Worm (Caenorhabditis elegans) whole organism, L4 larva: ENCODE measurements around the gene mcat-1.

Experiments
- T20F7.1 ChIP-seq: fragments of 200-800 bp; sonication (Bioruptor generic); optimal IDR thresholded peaks from 2 replicates; lab custom pipeline; 2018; ENCODE audit warnings: mild to moderate bottlenecking, missing genetic modification characterization, missing compliant biosample characterization
- T26A8.4 ChIP-seq: fragments of 200-800 bp; sonication (Bioruptor generic); IDR thresholded peaks from 2 replicates; pipeline ENCODE4 v1.3.6; 2022; ENCODE audit warnings: missing genetic modification characterization, missing compliant biosample characterization
- Y48G9A.11 ChIP-seq: fragments of 200-800 bp; sonication (Bioruptor generic); IDR thresholded peaks from 2 replicates; pipeline ENCODE4 v1.3.6; 2022; ENCODE audit warnings: missing genetic modification reagents, missing genetic modification characterization, missing compliant biosample characterization
- aha-1 ChIP-seq: fragments of 150-350 bp; peaks from one replicate; lab custom pipeline; 2014; ENCODE audit warnings: missing biosample characterization, missing genetic modification characterization
- arid-1 ChIP-seq: fragments of 200-800 bp; sonication (Bioruptor generic); conservative IDR thresholded peaks from 2 replicates; pipeline ENCODE4 v1.3.6; 2022; ENCODE audit warnings: missing genetic modification reagents, missing genetic modification characterization, missing compliant biosample characterization
- ceh-32 ChIP-seq: sonication (generic microtip); optimal IDR thresholded peaks from 2 replicates; lab custom pipeline; 2016; ENCODE audit warnings: mild to moderate bottlenecking, missing genetic modification characterization, missing compliant biosample characterization; ENCODE audit not compliant: poor library complexity
- ces-1 ChIP-seq: fragments of 150-350 bp; sonication (generic microtip); optimal IDR thresholded peaks from 4 replicates; lab custom pipeline; 2014; ENCODE audit warnings: missing biosample characterization, missing genetic modification reagents, missing genetic modification characterization
- dmd-6 ChIP-seq: fragments of 200-800 bp; sonication (Bioruptor generic); IDR thresholded peaks from 2 replicates; pipeline ENCODE4 v1.3.6; 2022; ENCODE audit warnings: missing genetic modification reagents, missing genetic modification characterization, missing compliant biosample characterization
- dmd-8 ChIP-seq: fragments of 200-800 bp; sonication (Bioruptor generic); IDR thresholded peaks from 2 replicates; pipeline ENCODE4 v1.3.6; 2022; ENCODE audit warnings: missing genetic modification characterization, missing compliant biosample characterization
- dve-1 ChIP-seq: sonication (generic microtip); optimal IDR thresholded peaks from 2 replicates; lab custom pipeline; 2017; ENCODE audit warnings: antibody characterized with exemption, mild to moderate bottlenecking, missing genetic modification characterization, missing compliant biosample characterization; ENCODE audit not compliant: insufficient read depth
- egl-43 ChIP-seq: fragments of 200-800 bp; sonication (Bioruptor generic); IDR thresholded peaks from 2 replicates; pipeline ENCODE4 v1.3.6; 2022; ENCODE audit warnings: missing genetic modification reagents, missing genetic modification characterization, missing compliant biosample characterization
- gei-8 ChIP-seq: fragments of 200-800 bp; sonication (Bioruptor generic); optimal IDR thresholded peaks from 2 replicates; lab custom pipeline; 2018; ENCODE audit warnings: mild to moderate bottlenecking, missing genetic modification characterization, missing compliant biosample characterization
- hlh-11 ChIP-seq: fragments of 200-800 bp; sonication (Bioruptor generic); optimal IDR thresholded peaks from 2 replicates; lab custom pipeline; 2018; ENCODE audit warnings: mild to moderate bottlenecking, missing genetic modification characterization, missing compliant biosample characterization
- hlh-30 ChIP-seq: sonication (generic microtip); optimal IDR thresholded peaks from 2 replicates; lab custom pipeline; 2017; ENCODE audit warnings: antibody characterized with exemption, mild to moderate bottlenecking, missing genetic modification characterization, missing compliant biosample characterization; ENCODE audit not compliant: insufficient read depth
- lin-1 ChIP-seq: fragments of 200-800 bp; sonication (Bioruptor generic); IDR thresholded peaks from 2 replicates; pipeline ENCODE4 v1.3.6; 2022; ENCODE audit warnings: missing genetic modification reagents, missing genetic modification characterization, missing compliant biosample characterization
- madf-5 ChIP-seq, 2 experiments: fragments of 200-800 bp; sonication (Bioruptor generic); IDR thresholded peaks; 2 replicates each; pipeline ENCODE4 v1.3.6; 2022; ENCODE audit warnings: missing compliant biosample characterization in 2 of 2, missing genetic modification characterization in 2 of 2
- madf-9 ChIP-seq: fragments of 200-800 bp; sonication (Bioruptor generic); conservative IDR thresholded peaks from 2 replicates; pipeline ENCODE4 v1.3.6; 2022; ENCODE audit warnings: missing genetic modification reagents, missing genetic modification characterization, missing compliant biosample characterization
- mes-2 ChIP-seq: sonication (generic microtip); optimal IDR thresholded peaks from 2 replicates; lab custom pipeline; 2016; ENCODE audit warnings: missing genotype, mild to moderate bottlenecking, missing genetic modification characterization, missing compliant biosample characterization; ENCODE audit not compliant: poor library complexity, severe bottlenecking
- nhr-111 ChIP-seq: fragments of 200-800 bp; sonication (Bioruptor generic); optimal IDR thresholded peaks from 2 replicates; lab custom pipeline; 2018; ENCODE audit warnings: mild to moderate bottlenecking, missing genetic modification characterization, missing compliant biosample characterization
- nhr-28 ChIP-seq: fragments of 150-350 bp; optimal IDR thresholded peaks from 2 replicates; lab custom pipeline; 2014; ENCODE audit warnings: missing biosample characterization, missing genetic modification characterization
- nhr-41 ChIP-seq: fragments of 200-800 bp; sonication (Bioruptor generic); IDR thresholded peaks from 2 replicates; pipeline ENCODE4 v1.3.6; 2022; ENCODE audit warnings: missing genetic modification reagents, missing genetic modification characterization, missing compliant biosample characterization
- nhr-42 ChIP-seq: fragments of 200-800 bp; sonication (Bioruptor generic); IDR thresholded peaks from 2 replicates; pipeline ENCODE4 v1.3.6; 2022; ENCODE audit warnings: missing genetic modification characterization, missing compliant biosample characterization
- nhr-77 ChIP-seq: fragments of 150-350 bp; optimal IDR thresholded peaks from 2 replicates; lab custom pipeline; 2014; ENCODE audit warnings: missing biosample characterization, missing genetic modification characterization
- pqm-1 ChIP-seq: sonication (generic microtip); optimal IDR thresholded peaks from 2 replicates; lab custom pipeline; 2017; ENCODE audit warnings: missing biosample characterization, missing genetic modification characterization
- unc-62 ChIP-seq, 3 experiments: fragments of 150-350 bp in 1 of 3; sonication (generic microtip); optimal IDR thresholded peaks in 2 of 3; peaks in 1 of 3; 1 replicate in 1 of 3; 2 replicates in 2 of 3; lab custom pipeline; 2014 to 2017; ENCODE audit warnings: missing biosample characterization in 3 of 3, missing genetic modification characterization in 3 of 3, missing genetic modification reagents in 3 of 3, missing genotype in 1 of 3
- zag-1 ChIP-seq: fragments of 150-350 bp; optimal IDR thresholded peaks from 2 replicates; lab custom pipeline; 2014; ENCODE audit warnings: missing biosample characterization, missing genetic modification characterization
- zip-2 ChIP-seq: fragments of 150-350 bp; optimal IDR thresholded peaks from 2 replicates; lab custom pipeline; 2014; ENCODE audit warnings: missing biosample characterization, missing genetic modification characterization

Gene mcat-1

ce11 chrII:60049-60448 lies 31.3 kb downstream of the mcat-1 start:
- TF ChIP-seq dmd-6 (GFP tag; lab: Robert Waterston, UW) (no peak), nhr-28 (tag; lab: Kevin White, UChicago) (peak; percentile 26), hlh-30 (tag; lab: Kevin White, UChicago) (peak; percentile 47), hlh-11 (tag; lab: Kevin White, UChicago) (peak; percentile 22)

- TF ChIP-seq dmd-6 (GFP tag; lab: Robert Waterston, UW): 0 out of 2 replicates have a peak, but pooled peaks have one; percentile 3
- TF ChIP-seq dmd-8 (GFP tag; lab: Robert Waterston, UW): 0 out of 2 replicates have a peak, but pooled peaks have one; percentile 9
- TF ChIP-seq zag-1 (tag; lab: Kevin White, UChicago): no peak
- TF ChIP-seq unc-62 (GFP tag; optimal IDR thresholded peaks at IDR 0.05 in 1 of 2; lab: Kevin White, UChicago): peak in 1 of 2 experiments; percentile 78
- TF ChIP-seq unc-62 (tag; optimal IDR thresholded peaks at IDR 0.05; lab: Kevin White, UChicago): no peak
Measured at ce11 chrII:57873-58272, 33.4 kb downstream of the mcat-1 start.

DNA sequence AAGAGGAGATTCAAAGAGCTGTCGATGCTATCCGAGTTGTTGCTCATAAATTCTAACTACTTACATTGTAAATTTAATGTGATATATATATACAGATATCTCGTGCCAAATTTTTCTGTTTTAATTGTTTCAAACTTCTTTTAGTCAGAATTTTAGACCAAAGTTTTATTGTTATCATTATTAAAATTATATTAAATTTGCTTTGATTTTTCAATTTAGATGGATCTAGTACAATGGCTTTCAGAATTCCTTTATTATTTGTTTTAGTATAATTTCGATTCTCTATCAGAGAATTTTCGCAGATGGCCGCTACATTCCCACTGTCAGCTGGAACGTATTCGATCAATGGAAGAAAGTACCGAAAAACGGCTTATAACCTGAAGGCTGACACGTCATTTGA lies 33.9 kb downstream of the mcat-1 start, which contains the start of gene ascc-1:
Gene ascc-1 (plus strand): TSS at position 301 of the 400 bp plus-strand sequence.
- TF ChIP-seq nhr-41 (no peak), lin-1 (GFP tag; lab: Robert Waterston, UW) (no peak), egl-43 (GFP tag; lab: Robert Waterston, UW) (no peak), nhr-42 (GFP tag; lab: Robert Waterston, UW) (no peak), zip-2 (tag; lab: Kevin White, UChicago) (no peak), aha-1 (tag; lab: Kevin White, UChicago) (no peak), arid-1 (no peak)

DNA sequence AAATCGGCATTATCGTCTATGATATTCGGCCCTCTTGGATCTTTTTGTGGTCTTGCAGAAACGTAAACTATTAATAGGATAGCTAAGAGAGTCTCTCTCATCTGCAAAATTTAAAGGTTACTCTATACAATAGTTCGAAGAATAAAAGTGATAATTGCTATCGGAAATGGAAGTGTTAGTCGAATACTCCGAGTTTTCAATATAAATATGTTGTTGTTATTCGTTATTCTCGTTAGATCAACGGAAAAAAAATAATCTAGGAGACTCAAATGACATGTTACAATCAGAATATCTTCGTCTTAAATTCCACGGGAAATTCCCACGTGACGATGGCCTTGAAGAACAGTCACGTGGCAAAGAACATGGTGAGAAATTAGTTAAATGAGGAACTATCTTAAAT lies 36.1 kb downstream of the mcat-1 start, which contains the start of gene tre-5:
Gene tre-5 (minus strand): TSS at position 101 of the 400 bp plus-strand sequence.
- TF ChIP-seq T26A8.4 (GFP tag; lab: Robert Waterston, UW) (no peak), hlh-30 (tag; lab: Kevin White, UChicago) (peak; percentile 33)
- TF ChIP-seq, all 104 proteins: peak for 1

DNA sequence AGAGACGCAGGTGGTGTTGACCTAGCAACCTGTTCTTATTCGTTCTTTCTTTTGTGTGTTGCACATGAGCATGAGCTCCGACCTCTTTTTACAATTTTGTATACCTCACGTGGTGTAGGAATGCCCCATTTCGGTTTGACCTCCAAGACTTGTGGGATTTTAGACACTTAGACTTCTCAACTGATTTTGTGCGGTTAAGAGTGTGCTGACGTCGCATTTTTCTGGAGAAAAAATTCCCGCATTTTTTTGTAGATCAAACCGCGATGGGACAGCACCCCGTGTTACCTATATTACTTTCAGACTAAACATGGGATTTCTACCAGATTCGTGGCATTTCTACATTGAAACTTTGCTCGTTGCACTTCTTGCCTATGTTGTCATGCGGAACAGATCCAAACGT lies 40.0 kb downstream of the mcat-1 start, which contains the start of gene sptl-1:
Gene sptl-1 (plus strand): TSS at position 301 of the 400 bp plus-strand sequence.
- TF ChIP-seq mes-2: peak; percentile 7
- no peak for TF ChIP-seq nhr-111

ce11 chrII:50862-51261 lies 40.5 kb downstream of the mcat-1 start:
- TF ChIP-seq madf-5 (GFP tag; IDR thresholded peaks at IDR 0.05; lab: Robert Waterston, UW): 0 out of 4 replicates have a peak, but pooled peaks of 1 of the 2 experiments have one; percentile 46
- TF ChIP-seq mes-2: peak; percentile 1
- no peak for TF ChIP-seq gei-8 (GFP tag; lab: Kevin White, UChicago)
- no peak for TF ChIP-seq ceh-32 (tag; lab: Kevin White, UChicago)
- peak; percentile 42 for TF ChIP-seq pqm-1 (tag; lab: Kevin White, UChicago)
- TF ChIP-seq ces-1 (GFP tag; lab: Kevin White, UChicago): no peak
- TF ChIP-seq Y48G9A.11: no peak
- TF ChIP-seq madf-9: no peak
- no peak for TF ChIP-seq nhr-41
- TF ChIP-seq dve-1 (tag; lab: Kevin White, UChicago): peak; percentile 45
- peak; percentile 76 for TF ChIP-seq nhr-28 (tag; lab: Kevin White, UChicago)
- peak; percentile 25; the same call in 1 of the 2 replicates for TF ChIP-seq dmd-6 (GFP tag; lab: Robert Waterston, UW)
- peak; percentile 6 for TF ChIP-seq T20F7.1 (GFP tag; lab: Kevin White, UChicago)
- TF ChIP-seq T26A8.4 (GFP tag; lab: Robert Waterston, UW): no peak
- peak; percentile 53 for TF ChIP-seq nhr-77 (tag; lab: Kevin White, UChicago)
- TF ChIP-seq hlh-11 (tag; lab: Kevin White, UChicago): peak; percentile 53
